Worm (Caenorhabditis elegans) whole organism, mixed stage, embryonic: ENCODE data around the gene F47C12.8.

Experiments used
- blmp-1 ChIP-seq: fragments of 150-350 bp; optimal IDR thresholded peaks from 2 replicates; lab custom pipeline; 2014; ENCODE audit warnings: missing biosample characterization, missing genetic modification characterization
- ham-2 ChIP-seq: fragments of 200-800 bp; sonication (Bioruptor generic); optimal IDR thresholded peaks from 2 replicates; lab custom pipeline; 2018; ENCODE audit warnings: mild to moderate bottlenecking, missing genetic modification characterization, missing compliant biosample characterization
- lin-13 ChIP-seq: fragments of 150-350 bp; optimal IDR thresholded peaks from 2 replicates; lab custom pipeline; 2014; ENCODE audit warnings: missing biosample characterization, missing genetic modification characterization
- lsy-2 ChIP-seq: fragments of 150-350 bp; optimal IDR thresholded peaks from 2 replicates; lab custom pipeline; 2014; ENCODE audit warnings: missing biosample characterization, missing genetic modification characterization
- mab-5 ChIP-seq: fragments of 150-350 bp; optimal IDR thresholded peaks from 2 replicates; lab custom pipeline; 2014; ENCODE audit warnings: missing biosample characterization, missing genetic modification characterization
- mep-1 ChIP-seq: fragments of 150-350 bp; optimal IDR thresholded peaks from 2 replicates; lab custom pipeline; 2017; ENCODE audit warnings: missing biosample characterization, missing genetic modification reagents, missing genetic modification characterization, inconsistent platforms
- nhr-237 ChIP-seq: fragments of 150-350 bp; optimal IDR thresholded peaks from 2 replicates; lab custom pipeline; 2014; ENCODE audit warnings: missing biosample characterization, missing genetic modification characterization
- pha-4 ChIP-seq: fragments of 150-350 bp; optimal IDR thresholded peaks from 2 replicates; lab custom pipeline; 2018; ENCODE audit warnings: missing biosample characterization, missing genetic modification reagents, missing genetic modification characterization
- unc-39 ChIP-seq: fragments of 150-350 bp; optimal IDR thresholded peaks from 2 replicates; lab custom pipeline; 2014; ENCODE audit warnings: missing biosample characterization, missing genetic modification characterization

ce11 chrIV:3979525-3979924, 18.9 kb downstream of the F47C12.8 start, which contains the start of gene srh-222:
- TF ChIP-seq lin-13 (tag; lab: Kevin White, UChicago) (no peak), lsy-2 (tag; lab: Kevin White, UChicago) (no peak), mep-1 (tag; lab: Kevin White, UChicago) (no peak), ham-2 (GFP tag; lab: Kevin White, UChicago) (no peak), nhr-237 (no peak), pha-4 (no peak), mab-5 (tag; lab: Kevin White, UChicago) (no peak), blmp-1 (tag; lab: Kevin White, UChicago) (no peak), unc-39 (tag; lab: Kevin White, UChicago) (no peak)
